Worm (Caenorhabditis elegans) whole organism, midembryonic: ENCODE data around the gene lin-24.
A peak's percentile ranks its signal among the peaks of the same experiment; 100 is the strongest.
"Not testable (repeated sequence)": the region's sequence is repeated elsewhere in the genome, so short reads cannot be mapped to it uniquely, and the experiment has no call there.

Experiments
- T22C8.4 ChIP-seq: fragments of 200-800 bp; sonication (Bioruptor generic); IDR thresholded peaks from 2 replicates; pipeline ENCODE4 v1.3.6; 2022; ENCODE audit warnings: missing genetic modification characterization, missing compliant biosample characterization
- cog-1 ChIP-seq: sonication (generic microtip); optimal IDR thresholded peaks from 2 replicates; lab custom pipeline; 2016; ENCODE audit warnings: missing genetic modification characterization, missing compliant biosample characterization
- flt-1 ChIP-seq: fragments of 200-800 bp; sonication (Bioruptor generic); IDR thresholded peaks from 2 replicates; pipeline ENCODE4 v1.3.6; 2022; ENCODE audit warnings: missing genetic modification characterization, missing compliant biosample characterization
- klf-2 ChIP-seq: fragments of 200-800 bp; sonication (Bioruptor generic); conservative IDR thresholded peaks from 2 replicates; pipeline ENCODE4 v1.3.6; 2022; ENCODE audit warnings: missing genetic modification reagents, missing genetic modification characterization, missing compliant biosample characterization
- med-1 ChIP-seq: sonication (generic microtip); optimal IDR thresholded peaks from 2 replicates; lab custom pipeline; 2017; ENCODE audit warnings: missing genetic modification characterization, mild to moderate bottlenecking, missing compliant biosample characterization, antibody characterized with exemption, missing genetic modification reagents; ENCODE audit not compliant: insufficient read depth
- ref-1 ChIP-seq: fragments of 200-800 bp; sonication (Bioruptor generic); conservative IDR thresholded peaks from 2 replicates; pipeline ENCODE4 v1.3.6; 2022; ENCODE audit warnings: missing genetic modification reagents, missing genetic modification characterization, missing compliant biosample characterization
- tab-1 ChIP-seq: fragments of 200-800 bp; sonication (Bioruptor generic); IDR thresholded peaks from 2 replicates; pipeline ENCODE4 v1.3.6; 2022; ENCODE audit warnings: missing genetic modification characterization, missing compliant biosample characterization
- ztf-23 ChIP-seq: fragments of 200-800 bp; sonication (Bioruptor generic); IDR thresholded peaks from 2 replicates; pipeline ENCODE4 v1.3.6; 2022; ENCODE audit warnings: missing genetic modification reagents, missing genetic modification characterization, missing compliant biosample characterization
- ztf-29 ChIP-seq: fragments of 200-800 bp; sonication (Bioruptor generic); IDR thresholded peaks from 2 replicates; pipeline ENCODE4 v1.3.6; 2022; ENCODE audit warnings: missing genetic modification reagents, missing genetic modification characterization, missing compliant biosample characterization

The lin-24 gene

DNA sequence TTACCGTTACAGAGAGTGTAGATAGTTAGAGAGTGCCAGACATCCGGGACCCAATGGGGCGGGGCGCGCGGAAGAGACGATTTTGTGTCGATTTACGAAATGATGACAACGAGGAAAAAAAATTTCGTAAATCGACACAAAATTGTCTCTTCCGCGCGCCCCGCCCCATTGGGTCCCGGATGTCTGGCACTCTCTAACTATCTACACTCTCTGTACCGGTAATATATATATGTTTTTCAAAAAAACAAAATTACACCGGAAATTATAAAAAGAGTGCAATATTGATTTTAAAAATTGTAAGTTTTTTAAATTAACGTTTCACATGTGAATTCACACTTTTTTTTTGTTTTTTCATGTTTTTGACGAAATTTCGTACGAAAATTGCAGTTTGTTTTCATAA, 8.8 kb downstream of the lin-24 start, which contains the start of gene B0001.4:
Gene B0001.4, minus strand, starts transcription at position 101 of the 400 bp plus-strand sequence.
- not testable (repeated sequence) for TF ChIP-seq cog-1 (tag; lab: Kevin White, UChicago); T22C8.4 (GFP tag; lab: Robert Waterston, UW); flt-1 (GFP tag; lab: Robert Waterston, UW)

DNA sequence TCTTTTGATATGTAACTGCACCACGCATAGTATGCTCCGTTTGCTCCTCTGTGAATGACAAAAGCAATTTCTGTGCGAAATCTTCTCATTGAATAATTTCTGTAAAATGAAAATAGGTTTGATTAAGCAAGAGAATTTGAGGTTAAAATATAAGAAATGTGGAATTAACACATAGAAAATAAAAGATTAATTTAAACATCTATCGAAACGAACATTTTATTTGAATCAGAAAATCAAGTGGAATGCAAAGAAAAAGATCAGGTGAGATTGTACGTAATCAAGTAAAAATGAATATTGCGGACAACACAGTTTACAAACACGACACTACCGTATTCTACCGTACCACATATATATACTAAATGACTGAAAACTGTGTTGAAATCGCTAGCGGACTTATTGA, 11.7 kb downstream of the lin-24 start, which contains the start of gene B0001.8:
Gene B0001.8, minus strand, starts transcription at position 101 of the 400 bp plus-strand sequence.
- TF ChIP-seq cog-1 (tag; lab: Kevin White, UChicago), result no peak
- no peak for TF ChIP-seq ztf-23 (GFP tag; lab: Robert Waterston, UW)
- TF ChIP-seq ztf-29, result no peak
- TF ChIP-seq med-1 (GFP tag; lab: Kevin White, UChicago), result no peak

- TF ChIP-seq ztf-23 (GFP tag; lab: Robert Waterston, UW), result no peak
- no peak for TF ChIP-seq med-1 (GFP tag; lab: Kevin White, UChicago)
- TF ChIP-seq ztf-29, result no peak
- no peak for TF ChIP-seq tab-1 (GFP tag; lab: Robert Waterston, UW)
- no peak for TF ChIP-seq flt-1 (GFP tag; lab: Robert Waterston, UW)
- no peak for TF ChIP-seq ref-1 (GFP tag; lab: Robert Waterston, UW)
- no peak for TF ChIP-seq cog-1 (tag; lab: Kevin White, UChicago)
- no peak for TF ChIP-seq T22C8.4 (GFP tag; lab: Robert Waterston, UW)
- no peak for TF ChIP-seq klf-2
Observed at ce11 chrIV:12143231-12143630, 13.9 kb downstream of the lin-24 start, which contains the start of gene B0001.5. TSS of gene B0001.5 (minus strand) at chrIV:12143331.

ce11 chrIV:12145681-12146080, 16.4 kb downstream of the lin-24 start, which contains the start of gene B0001.3:
TSS of gene B0001.3 (minus strand) at chrIV:12145735.
- TF ChIP-seq ref-1 (GFP tag; lab: Robert Waterston, UW) (no peak), tab-1 (GFP tag; lab: Robert Waterston, UW) (no peak), med-1 (GFP tag; lab: Kevin White, UChicago) (no peak), ztf-23 (GFP tag; lab: Robert Waterston, UW) (no peak), cog-1 (tag; lab: Kevin White, UChicago) (no peak), T22C8.4 (GFP tag; lab: Robert Waterston, UW) (no peak), ztf-29 (no peak), klf-2 (no peak), flt-1 (GFP tag; lab: Robert Waterston, UW) (no peak)

DNA sequence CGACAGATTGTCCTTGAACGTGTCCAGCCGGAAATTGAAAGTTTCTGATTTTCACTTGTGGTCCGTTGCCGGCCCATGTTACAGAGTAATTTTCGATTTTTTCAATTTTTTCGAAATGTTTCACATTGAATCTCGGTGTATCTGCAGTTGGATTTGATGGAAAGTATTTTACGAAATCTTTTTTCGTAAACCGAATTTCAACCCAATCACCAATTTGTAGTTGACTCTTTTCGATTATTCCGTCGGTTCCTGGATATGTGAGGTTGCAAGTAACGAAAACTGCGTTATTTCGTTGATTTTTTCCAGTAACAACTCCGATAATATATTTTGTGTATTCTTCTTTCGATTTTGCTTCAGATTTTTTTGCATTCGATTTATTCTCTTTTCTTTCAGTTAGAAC, 20.3 kb downstream of the lin-24 start:
- TF ChIP-seq cog-1 (tag; lab: Kevin White, UChicago), result no peak
- no peak for TF ChIP-seq klf-2
- TF ChIP-seq tab-1 (GFP tag; lab: Robert Waterston, UW), result no peak
- TF ChIP-seq ztf-23 (GFP tag; lab: Robert Waterston, UW), result no peak
- TF ChIP-seq ztf-29, result no peak
- TF ChIP-seq ref-1 (GFP tag; lab: Robert Waterston, UW), result no peak
- no peak for TF ChIP-seq med-1 (GFP tag; lab: Kevin White, UChicago)
- no peak for TF ChIP-seq T22C8.4 (GFP tag; lab: Robert Waterston, UW)
- TF ChIP-seq flt-1 (GFP tag; lab: Robert Waterston, UW), result no peak

DNA sequence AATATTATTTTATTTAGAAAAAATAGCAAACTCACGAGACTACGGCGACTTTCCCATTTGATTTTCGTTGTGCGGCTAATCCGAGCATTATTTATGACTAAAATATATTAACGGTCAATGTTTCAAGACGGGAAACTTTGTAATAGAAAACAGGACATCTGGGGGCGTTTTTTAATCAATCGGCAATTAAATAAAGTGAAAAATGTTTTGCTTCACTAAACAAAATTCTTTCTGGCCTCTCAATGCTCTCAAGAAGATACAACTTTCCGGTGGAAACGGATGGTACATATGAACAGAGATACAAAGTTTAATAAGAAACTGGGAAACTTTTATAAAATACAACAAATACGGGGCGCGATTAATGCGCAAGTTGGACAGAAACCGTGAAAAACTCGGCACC, 21.6 kb downstream of the lin-24 start, which contains the start of gene B0001.2:
Gene B0001.2, minus strand, starts transcription at position 101 of the 400 bp plus-strand sequence.
- TF ChIP-seq ztf-23 (GFP tag; lab: Robert Waterston, UW), result no peak
- no peak for TF ChIP-seq flt-1 (GFP tag; lab: Robert Waterston, UW)
- TF ChIP-seq ztf-29, result no peak

DNA sequence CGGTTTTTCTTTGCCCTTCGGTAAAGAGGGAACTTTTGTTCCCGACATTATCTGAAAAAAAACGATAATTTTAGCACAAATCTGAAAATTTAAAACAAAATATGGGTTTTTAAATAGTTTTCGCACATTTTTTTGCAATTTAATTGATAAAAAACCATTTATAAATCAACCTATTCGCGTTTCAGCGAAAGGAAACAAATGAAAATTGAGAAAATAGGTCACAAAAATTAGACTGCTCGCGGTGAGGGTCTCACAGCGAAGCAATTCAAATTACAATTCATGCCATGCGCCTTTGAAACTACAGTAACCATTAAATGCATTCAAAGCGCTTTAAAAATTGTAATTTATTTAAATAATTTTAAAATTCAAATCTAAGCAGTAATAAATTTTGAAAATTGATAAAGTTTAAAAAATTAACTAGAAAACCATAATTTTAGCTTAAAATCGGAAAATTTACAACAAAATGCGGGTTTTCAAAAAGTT, 24.9 kb downstream of the lin-24 start, which contains the start of gene B0001.7:
Gene B0001.7, minus strand, starts transcription at position 51 of the 483 bp plus-strand sequence.
- TF ChIP-seq klf-2, result no peak
- no peak for TF ChIP-seq tab-1 (GFP tag; lab: Robert Waterston, UW)
- no peak for TF ChIP-seq cog-1 (tag; lab: Kevin White, UChicago)
- no peak for TF ChIP-seq flt-1 (GFP tag; lab: Robert Waterston, UW)
- TF ChIP-seq ref-1 (GFP tag; lab: Robert Waterston, UW), result no peak
- no peak for TF ChIP-seq med-1 (GFP tag; lab: Kevin White, UChicago)
- no peak for TF ChIP-seq ztf-29
- TF ChIP-seq T22C8.4 (GFP tag; lab: Robert Waterston, UW), result no peak
- no peak for TF ChIP-seq ztf-23 (GFP tag; lab: Robert Waterston, UW)

- TF ChIP-seq flt-1 (GFP tag; lab: Robert Waterston, UW), result peak; percentile 89
Observed at ce11 chrIV:12155819-12156218, 26.5 kb downstream of the lin-24 start.

- TF ChIP-seq tab-1 (GFP tag; lab: Robert Waterston, UW) (no peak), T22C8.4 (GFP tag; lab: Robert Waterston, UW) (0 out of 2 replicates have a peak, but pooled peaks have one; percentile 18)
Observed at ce11 chrIV:12156642-12157233, 27.4 kb downstream of the lin-24 start, which contains the start of gene eri-12. TSS of gene eri-12 (plus strand) at chrIV:12156838.

DNA sequence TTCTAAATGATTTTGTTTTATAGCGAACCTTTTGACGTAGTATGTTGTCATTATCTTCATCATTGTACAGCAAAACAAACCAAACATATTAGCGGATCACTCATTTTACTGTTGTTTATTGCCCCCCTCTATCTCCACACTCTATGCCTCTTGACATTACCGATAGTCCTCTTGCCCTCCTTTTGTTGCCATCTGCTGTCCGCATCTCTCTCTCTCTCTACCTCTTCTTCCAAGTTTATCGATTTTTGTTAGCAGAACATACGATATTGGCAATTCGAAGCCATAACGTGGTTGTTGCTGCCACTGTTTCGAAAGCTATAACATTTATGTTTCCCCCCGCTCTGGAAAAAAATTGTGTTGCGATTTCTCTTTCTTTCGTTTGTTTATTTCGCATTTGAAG, 28.6 kb downstream of the lin-24 start:
- TF ChIP-seq cog-1 (tag; lab: Kevin White, UChicago), result peak; percentile 41
- TF ChIP-seq tab-1 (GFP tag; lab: Robert Waterston, UW), result 0 out of 2 replicates have a peak, but pooled peaks have one; percentile 7
- no peak for TF ChIP-seq med-1 (GFP tag; lab: Kevin White, UChicago)
- TF ChIP-seq flt-1 (GFP tag; lab: Robert Waterston, UW), result 0 out of 2 replicates have a peak, but pooled peaks have one; percentile 23
- peak; percentile 66 for TF ChIP-seq T22C8.4 (GFP tag; lab: Robert Waterston, UW)
